Worm (Caenorhabditis elegans): ENCODE results near the gene fbxa-30.
"Not testable (repeated sequence)": the region's sequence is repeated elsewhere in the genome, so short reads cannot be mapped to it uniquely, and the experiment has no call there.

fbxa-30 gene

DNA sequence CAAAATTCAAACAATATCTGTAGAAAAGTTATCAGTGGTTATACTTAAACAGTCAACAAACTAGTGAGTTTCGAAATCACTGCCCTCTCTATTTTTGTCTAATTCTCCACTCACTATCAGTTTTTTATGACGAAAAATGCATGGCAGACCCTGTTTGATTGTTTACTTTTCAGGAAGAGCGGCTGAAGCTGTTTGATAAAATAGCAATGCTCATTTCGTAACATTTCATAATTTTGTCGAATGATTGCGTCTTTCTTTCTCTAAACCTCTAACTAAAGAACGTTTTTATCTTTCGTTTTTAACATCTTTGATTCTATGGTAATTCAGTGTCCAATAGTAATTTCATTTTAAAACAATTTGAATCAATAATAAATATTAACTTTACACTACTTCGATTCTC is 3.8 kb upstream of the fbxa-30 start (continued):
- TF ChIP-seq K12H6.12 (tag; optimal IDR thresholded peaks at IDR 0.05): no peak
- no peak for TF ChIP-seq egl-18 (GFP tag; IDR thresholded peaks at IDR 0.05)
- TF ChIP-seq ets-4 (GFP tag; optimal IDR thresholded peaks at IDR 0.05): peak; percentile 86
- TF ChIP-seq F52B5.7 (tag; optimal IDR thresholded peaks at IDR 0.05): no peak
- TF ChIP-seq aptf-3 (GFP tag; IDR thresholded peaks at IDR 0.05): no peak

- TF ChIP-seq nhr-80 (tag; optimal IDR thresholded peaks at IDR 0.05) (peak; percentile 30), hlh-12 (tag; optimal IDR thresholded peaks at IDR 0.05) (no peak), cebp-2 (GFP tag; IDR thresholded peaks at IDR 0.05) (no peak)
Observed at ce11 chrIII:1273655-1274328, 1.6 kb downstream of the fbxa-30 start, which contains the start of gene fbxa-29. TSS of gene fbxa-29 (minus strand) at chrIII:1273705.

ce11 chrIII:1271378-1271926 is 4.0 kb downstream of the fbxa-30 start, which contains the start of gene fbxa-31:
TSS of gene fbxa-31 (minus strand) at chrIII:1271428.
- TF ChIP-seq nhr-80 (tag; optimal IDR thresholded peaks at IDR 0.05): peak; percentile 45
- no peak for TF ChIP-seq F57C9.4 (tag; optimal IDR thresholded peaks at IDR 0.05)
- no peak for TF ChIP-seq rpc-1 (optimal IDR thresholded peaks at IDR 0.05)
- TF ChIP-seq rpc-1 (tag; optimal IDR thresholded peaks at IDR 0.05): no peak
- TF ChIP-seq aptf-2 (GFP tag; conservative IDR thresholded peaks at IDR 0.05): no peak
- no peak for TF ChIP-seq Y79H2A.3 (GFP tag; conservative IDR thresholded peaks at IDR 0.05)
- TF ChIP-seq lin-35 (GFP tag; optimal IDR thresholded peaks at IDR 0.05): no peak
- TF ChIP-seq egrh-3 (GFP tag; IDR thresholded peaks at IDR 0.05): no peak
- no peak for TF ChIP-seq Y95B8A.8 (GFP tag; IDR thresholded peaks at IDR 0.05)
- no peak for TF ChIP-seq egl-44 (GFP tag; IDR thresholded peaks at IDR 0.05)
- no peak for TF ChIP-seq let-526 (GFP tag; IDR thresholded peaks at IDR 0.05)
- TF ChIP-seq ceh-91 (GFP tag; IDR thresholded peaks at IDR 0.05): no peak
- TF ChIP-seq ztf-3 (GFP tag; optimal IDR thresholded peaks at IDR 0.05): no peak
- no peak for TF ChIP-seq nhr-120 (GFP tag; IDR thresholded peaks at IDR 0.05)
- no peak for TF ChIP-seq attf-5 (GFP tag; optimal IDR thresholded peaks at IDR 0.05)
- no peak for TF ChIP-seq cebp-1 (GFP tag; IDR thresholded peaks at IDR 0.05)
- peak; percentile 23 for TF ChIP-seq cebp-1 (tag; optimal IDR thresholded peaks at IDR 0.05)
- TF ChIP-seq hmg-20 (GFP tag; IDR thresholded peaks at IDR 0.05): no peak

DNA sequence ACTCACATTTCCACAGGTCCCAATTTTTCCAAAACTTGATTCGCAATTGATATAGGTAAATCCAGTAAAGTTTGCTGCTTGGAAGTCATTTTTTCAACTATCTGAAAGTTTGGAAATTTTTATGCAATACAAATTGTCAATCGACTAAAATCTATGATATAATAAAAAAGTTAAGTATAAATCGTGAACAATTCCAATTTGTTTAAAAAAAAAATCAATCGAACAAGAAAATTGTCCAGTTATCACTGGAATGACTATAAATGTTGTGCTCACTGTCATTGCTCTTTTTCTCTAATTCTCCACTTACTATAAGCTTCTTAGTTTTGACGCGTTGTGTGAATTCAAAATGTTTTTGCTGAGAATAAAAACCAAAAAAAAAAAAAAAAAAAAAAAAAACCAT is 6.3 kb downstream of the fbxa-30 start, which contains the start of gene fbxa-32:
TSS of gene fbxa-32 (minus strand) at position 101 of the 400 bp plus-strand sequence.
- no peak for TF ChIP-seq mxl-1 (tag; optimal IDR thresholded peaks at IDR 0.05)
- peak; percentile 36 for TF ChIP-seq nhr-80 (tag; optimal IDR thresholded peaks at IDR 0.05)

- TF ChIP-seq sea-2 (GFP tag; IDR thresholded peaks at IDR 0.05); egl-44 (GFP tag; IDR thresholded peaks at IDR 0.05); snpc-3.4 (tag; optimal IDR thresholded peaks at IDR 0.05): not testable (repeated sequence)
Observed at ce11 chrIII:1266799-1267198, 8.6 kb downstream of the fbxa-30 start, which contains the start of gene fbxa-151. TSS of gene fbxa-151 (minus strand) at chrIII:1266899.

- TF ChIP-seq ceh-27 (GFP tag; optimal IDR thresholded peaks at IDR 0.05); nhr-179 (tag; optimal IDR thresholded peaks at IDR 0.05); ztf-28 (GFP tag; IDR thresholded peaks at IDR 0.05): not testable (repeated sequence)
Observed at ce11 chrIII:1263692-1264091, 11.7 kb downstream of the fbxa-30 start, which contains the start of gene srz-9. TSS of gene srz-9 (plus strand) at chrIII:1263992.
